Fruit fly (Drosophila melanogaster): ENCODE measurements around the gene Rrp6.

Gene Rrp6

DNA sequence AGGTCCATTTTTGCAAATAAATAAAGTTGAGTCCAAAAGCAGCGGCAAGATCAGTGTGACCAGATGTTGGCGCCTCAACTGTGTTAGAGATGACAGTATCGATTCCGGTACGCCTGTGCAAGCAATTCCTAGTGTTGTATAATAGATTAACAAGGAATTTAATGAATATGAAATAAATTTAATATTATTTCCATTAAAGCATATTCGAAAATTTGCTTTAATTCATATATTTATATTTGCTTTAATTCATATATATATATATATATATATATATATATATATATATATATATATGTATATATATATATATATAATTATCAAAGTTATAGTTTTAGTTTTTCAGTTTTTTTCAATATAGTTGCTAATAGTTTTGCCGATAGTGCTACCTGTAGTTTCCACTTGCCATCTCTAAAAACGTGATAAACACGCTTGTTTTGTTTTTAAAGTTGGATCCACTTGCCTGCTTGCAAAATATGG, 12.3 kb upstream of the Rrp6 start, which contains the start of the genes Nup93-2 and CG3817 (continued):
- no peak for TF ChIP-seq fd102C (GFP tag; optimal IDR thresholded peaks at IDR 0.05)
- TF ChIP-seq CG7271 (tag; optimal IDR thresholded peaks at IDR 0.05) = no peak
- peak; percentile 76 for TF ChIP-seq grau (tag; optimal IDR thresholded peaks at IDR 0.05)
- peak; percentile 34 for TF ChIP-seq CG9437 (GFP tag; optimal IDR thresholded peaks at IDR 0.05)
- no peak for TF ChIP-seq tx (GFP tag; optimal IDR thresholded peaks at IDR 0.05)
- TF ChIP-seq CG3995 (GFP tag; optimal IDR thresholded peaks at IDR 0.05) = no peak
- TF ChIP-seq CG11504 (tag; optimal IDR thresholded peaks at IDR 0.05) = peak; percentile 34
- TF ChIP-seq CG1024 (GFP tag; IDR thresholded peaks at IDR 0.05) = no peak; the same call in 1 of the 2 replicates
- no peak for TF ChIP-seq D19A (tag; optimal IDR thresholded peaks at IDR 0.05)
- no peak for TF ChIP-seq CG7786 (GFP tag; optimal IDR thresholded peaks at IDR 0.05)
- TF ChIP-seq gsb (GFP tag; IDR thresholded peaks at IDR 0.05) = no peak; the same call in 1 of the 2 replicates
- peak in 1 of 2 experiments; percentile 8 for TF ChIP-seq Hr51 (GFP tag; optimal IDR thresholded peaks at IDR 0.05)
- TF ChIP-seq unc-4 (GFP tag; IDR thresholded peaks at IDR 0.05; ENCODE audit: partially characterized antibody) = peak; percentile 74
- TF ChIP-seq CG8281 (tag; optimal IDR thresholded peaks at IDR 0.05) = peak; percentile 54
- TF ChIP-seq lola (GFP tag; optimal IDR thresholded peaks at IDR 0.05) = no peak
- peak; percentile 74 for TF ChIP-seq CG13424 (tag; optimal IDR thresholded peaks at IDR 0.05)
- TF ChIP-seq ac (GFP tag; optimal IDR thresholded peaks at IDR 0.05) = no peak
- peak; percentile 28 for TF ChIP-seq fd96Cb (tag; optimal IDR thresholded peaks at IDR 0.05)
- TF ChIP-seq CG17612 (GFP tag; IDR thresholded peaks at IDR 0.05) = no peak
- TF ChIP-seq CG10543 (GFP tag; optimal IDR thresholded peaks at IDR 0.05) = no peak
- no peak for TF ChIP-seq CG11723 (GFP tag; optimal IDR thresholded peaks at IDR 0.05)
- peak; percentile 13 for TF ChIP-seq scrt (GFP tag; optimal IDR thresholded peaks at IDR 0.05)
- TF ChIP-seq toy (GFP tag; IDR thresholded peaks at IDR 0.05) = no peak
- no peak for TF ChIP-seq CG7928 (GFP tag; optimal IDR thresholded peaks at IDR 0.05)
- peak; percentile 31 for TF ChIP-seq cwo (GFP tag; optimal IDR thresholded peaks at IDR 0.05)
- peak; percentile 30 for TF ChIP-seq Nf-YB (GFP tag; optimal IDR thresholded peaks at IDR 0.05)
- no peak for TF ChIP-seq pan (optimal IDR thresholded peaks at IDR 0.05)
- TF ChIP-seq pan (GFP tag; optimal IDR thresholded peaks at IDR 0.05 in 1 of 2, IDR thresholded peaks at IDR 0.05 in 1 of 2) = peak in 1 of 2 experiments; percentile 46
- TF ChIP-seq seq (GFP tag; IDR thresholded peaks at IDR 0.05) = no peak
- TF ChIP-seq Poxn (GFP tag; IDR thresholded peaks at IDR 0.05) = no peak
- peak; percentile 68 to 76 for TF ChIP-seq Pdp1 (GFP tag; optimal IDR thresholded peaks at IDR 0.05)
- TF ChIP-seq Hr39 (optimal IDR thresholded peaks at IDR 0.05) = no peak
- TF ChIP-seq tap (tag; optimal IDR thresholded peaks at IDR 0.05) = no peak
- peak; percentile 21 for TF ChIP-seq Blimp-1 (GFP tag; optimal IDR thresholded peaks at IDR 0.05)
- no peak for TF ChIP-seq CG4854 (GFP tag; optimal IDR thresholded peaks at IDR 0.05)
- peak in 1 of 2 experiments; percentile 18 for TF ChIP-seq chif (GFP tag; optimal IDR thresholded peaks at IDR 0.05)
- TF ChIP-seq h (optimal IDR thresholded peaks at IDR 0.05) = no peak
- no peak for TF ChIP-seq CG12769 (tag; optimal IDR thresholded peaks at IDR 0.05)
- TF ChIP-seq Elba2 (GFP tag; optimal IDR thresholded peaks at IDR 0.05) = no peak
- peak; percentile 60 for TF ChIP-seq sisA (GFP tag; IDR thresholded peaks at IDR 0.05)
- peak; percentile 7 for TF ChIP-seq CG18764 (GFP tag; optimal IDR thresholded peaks at IDR 0.05)
- TF ChIP-seq trem (tag; optimal IDR thresholded peaks at IDR 0.05) = no peak
- peak; percentile 89 for TF ChIP-seq gem (tag; optimal IDR thresholded peaks at IDR 0.05)
- TF ChIP-seq CG13775 (GFP tag; optimal IDR thresholded peaks at IDR 0.05) = peak; percentile 15
- no peak for TF ChIP-seq CG16779 (GFP tag; IDR thresholded peaks at IDR 0.05)
- TF ChIP-seq inv (GFP tag; IDR thresholded peaks at IDR 0.05; ENCODE audit: partially characterized antibody) = peak; percentile 62
- no peak for TF ChIP-seq ase (GFP tag; IDR thresholded peaks at IDR 0.05)
- TF ChIP-seq CG4404 (GFP tag; IDR thresholded peaks at IDR 0.05) = peak; percentile 89
- peak; percentile 25; the same call in 1 of the 2 replicates for TF ChIP-seq CG11247 (GFP tag; IDR thresholded peaks at IDR 0.05)
- TF ChIP-seq CG10959 (GFP tag; IDR thresholded peaks at IDR 0.05) = no peak
- TF ChIP-seq CG17359 (tag; optimal IDR thresholded peaks at IDR 0.05) = peak; percentile 33
